Worm (Caenorhabditis elegans) whole organism, young adult: ENCODE data around the gene C10B5.1.
A peak's percentile ranks its signal among the peaks of the same experiment; 100 is the strongest.

Source experiments
- C17E4.6 ChIP-seq: fragments of 200-800 bp; sonication (Bioruptor generic); IDR thresholded peaks from 2 replicates; pipeline ENCODE4 v1.3.6; 2022; ENCODE audit warnings: missing genetic modification reagents, missing genetic modification characterization, missing compliant biosample characterization
- F23B12.7 ChIP-seq: sonication (generic microtip); optimal IDR thresholded peaks from 2 replicates; lab custom pipeline; 2017; ENCODE audit warnings: missing genetic modification characterization, mild to moderate bottlenecking, missing compliant biosample characterization, antibody characterized with exemption, moderate library complexity; ENCODE audit not compliant: insufficient read depth
- F49E8.2 ChIP-seq: sonication (generic microtip); optimal IDR thresholded peaks from 3 replicates; lab custom pipeline; 2017; ENCODE audit warnings: missing genetic modification characterization, mild to moderate bottlenecking, missing compliant biosample characterization, antibody characterized with exemption, moderate library complexity; ENCODE audit not compliant: insufficient read depth
- T26A5.8 ChIP-seq: sonication (generic microtip); optimal IDR thresholded peaks from 2 replicates; lab custom pipeline; 2016; ENCODE audit warnings: missing genetic modification characterization, missing compliant biosample characterization
- aptf-2 ChIP-seq: fragments of 200-800 bp; sonication (Bioruptor generic); conservative IDR thresholded peaks from 2 replicates; pipeline ENCODE4 v1.3.6; 2022; ENCODE audit warnings: missing genetic modification reagents, missing genetic modification characterization, missing compliant biosample characterization
- attf-3 ChIP-seq: fragments of 200-800 bp; sonication (Bioruptor generic); conservative IDR thresholded peaks from 2 replicates; pipeline ENCODE4 v1.3.6; 2022; ENCODE audit warnings: missing genetic modification reagents, missing genetic modification characterization, missing compliant biosample characterization
- bed-2 ChIP-seq: fragments of 200-800 bp; sonication (Bioruptor generic); IDR thresholded peaks from 2 replicates; pipeline ENCODE4 v1.3.6; 2022; ENCODE audit warnings: missing genetic modification reagents, missing genetic modification characterization, missing compliant biosample characterization
- ceh-27 ChIP-seq: fragments of 200-800 bp; sonication (Bioruptor generic); optimal IDR thresholded peaks from 2 replicates; lab custom pipeline; 2018; ENCODE audit warnings: mild to moderate bottlenecking, missing genetic modification characterization, moderate library complexity, missing compliant biosample characterization
- ceh-40 ChIP-seq: fragments of 200-800 bp; sonication (Bioruptor generic); IDR thresholded peaks from 2 replicates; pipeline ENCODE4 v1.3.6; 2022; ENCODE audit warnings: missing genetic modification characterization, missing compliant biosample characterization
- ceh-79 ChIP-seq: sonication (generic microtip); optimal IDR thresholded peaks from 2 replicates; lab custom pipeline; 2017; ENCODE audit warnings: mild to moderate bottlenecking, missing genetic modification characterization, missing compliant biosample characterization
- chd-7 ChIP-seq: sonication (generic microtip); optimal IDR thresholded peaks from 2 replicates; lab custom pipeline; 2016; ENCODE audit warnings: mild to moderate bottlenecking, missing genetic modification characterization, moderate library complexity, missing compliant biosample characterization
- dpl-1 ChIP-seq: fragments of 150-350 bp; optimal IDR thresholded peaks from 2 replicates; lab custom pipeline; 2014; ENCODE audit warnings: missing biosample characterization, missing genetic modification reagents, missing genetic modification characterization
- efl-1 ChIP-seq: fragments of 150-350 bp; optimal IDR thresholded peaks from 2 replicates; lab custom pipeline; 2014; ENCODE audit warnings: missing biosample characterization, missing genetic modification reagents, missing genetic modification characterization
- egl-44 ChIP-seq: fragments of 200-800 bp; sonication (Bioruptor generic); IDR thresholded peaks from 2 replicates; pipeline ENCODE4 v1.3.6; 2022; ENCODE audit warnings: missing genetic modification reagents, missing genetic modification characterization, missing compliant biosample characterization
- ekl-4 ChIP-seq: fragments of 200-800 bp; sonication (Bioruptor generic); IDR thresholded peaks from 2 replicates; pipeline ENCODE4 v1.3.6; 2022; ENCODE audit warnings: missing genetic modification reagents, missing genetic modification characterization, missing compliant biosample characterization
- gei-17 ChIP-seq: fragments of 200-800 bp; sonication (Bioruptor generic); optimal IDR thresholded peaks from 2 replicates; lab custom pipeline; 2018; ENCODE audit warnings: mild to moderate bottlenecking, missing genetic modification characterization, missing compliant biosample characterization
- him-1 ChIP-seq: sonication (generic microtip); optimal IDR thresholded peaks from 2 replicates; lab custom pipeline; 2016; ENCODE audit warnings: missing genotype, missing genetic modification reagents, missing genetic modification characterization, missing compliant biosample characterization
- hlh-26 ChIP-seq: fragments of 200-800 bp; sonication (Bioruptor generic); conservative IDR thresholded peaks from 2 replicates; pipeline ENCODE4 v1.3.6; 2022; ENCODE audit warnings: missing genetic modification reagents, missing genetic modification characterization, missing compliant biosample characterization
- hrde-1 ChIP-seq: sonication (generic microtip); optimal IDR thresholded peaks from 2 replicates; lab custom pipeline; 2016; ENCODE audit warnings: missing genetic modification characterization, mild to moderate bottlenecking, missing compliant biosample characterization, moderate library complexity, missing genotype, missing genetic modification reagents, borderline replicate concordance
- lin-35 ChIP-seq, 3 experiments: fragments of 150-350 bp in 2 of 3; sonication (generic microtip) in 1 of 3; optimal IDR thresholded peaks; 2 replicates each; lab custom pipeline; 2014 to 2018; ENCODE audit warnings: missing biosample characterization in 3 of 3, missing genetic modification characterization in 3 of 3, missing genetic modification reagents in 3 of 3
- lsl-1 ChIP-seq: fragments of 200-800 bp; sonication (Bioruptor generic); optimal IDR thresholded peaks from 2 replicates; lab custom pipeline; 2018; ENCODE audit warnings: mild to moderate bottlenecking, missing genetic modification characterization, moderate library complexity, missing compliant biosample characterization
- lsy-27 ChIP-seq: sonication (generic microtip); optimal IDR thresholded peaks from 2 replicates; lab custom pipeline; 2017; ENCODE audit warnings: missing genetic modification characterization, mild to moderate bottlenecking, missing compliant biosample characterization, antibody characterized with exemption, missing genotype, borderline replicate concordance; ENCODE audit not compliant: insufficient read depth
- madf-6 ChIP-seq: fragments of 200-800 bp; sonication (Bioruptor generic); IDR thresholded peaks from 2 replicates; pipeline ENCODE4 v1.3.6; 2022; ENCODE audit warnings: missing genetic modification reagents, missing genetic modification characterization, missing compliant biosample characterization
- madf-8 ChIP-seq: fragments of 200-800 bp; sonication (Bioruptor generic); conservative IDR thresholded peaks from 2 replicates; pipeline ENCODE4 v1.3.6; 2022; ENCODE audit warnings: missing genetic modification reagents, missing genetic modification characterization, missing compliant biosample characterization
- nfya-1 ChIP-seq: sonication (generic microtip); optimal IDR thresholded peaks from 2 replicates; lab custom pipeline; 2017; ENCODE audit warnings: antibody characterized with exemption, missing compliant biosample characterization, missing genetic modification characterization, borderline replicate concordance; ENCODE audit not compliant: insufficient read depth
- nfya-2 ChIP-seq: fragments of 200-800 bp; sonication (Bioruptor generic); IDR thresholded peaks from 2 replicates; pipeline ENCODE4 v1.3.6; 2022; ENCODE audit warnings: missing genetic modification reagents, missing genetic modification characterization, missing compliant biosample characterization
- nhr-27 ChIP-seq: fragments of 200-800 bp; sonication (Bioruptor generic); optimal IDR thresholded peaks from 2 replicates; lab custom pipeline; 2018; ENCODE audit warnings: mild to moderate bottlenecking, missing genetic modification characterization, moderate library complexity, missing compliant biosample characterization
- nhr-80 ChIP-seq: sonication (generic microtip); optimal IDR thresholded peaks from 2 replicates; lab custom pipeline; 2016; ENCODE audit warnings: missing genetic modification characterization, missing compliant biosample characterization
- repo-1 ChIP-seq: sonication (generic microtip); optimal IDR thresholded peaks from 2 replicates; lab custom pipeline; 2017; ENCODE audit warnings: mild to moderate bottlenecking, missing genetic modification characterization, missing compliant biosample characterization
- sdz-38 ChIP-seq: sonication (generic microtip); optimal IDR thresholded peaks from 2 replicates; lab custom pipeline; 2016; ENCODE audit warnings: missing genotype, missing genetic modification characterization, missing compliant biosample characterization
- sea-2 ChIP-seq: fragments of 200-800 bp; sonication (Bioruptor generic); IDR thresholded peaks from 2 replicates; pipeline ENCODE4 v1.3.6; 2022; ENCODE audit warnings: missing genetic modification characterization, missing compliant biosample characterization
- unc-62 ChIP-seq: fragments of 150-350 bp; optimal IDR thresholded peaks from 2 replicates; lab custom pipeline; 2014; ENCODE audit warnings: missing biosample characterization, missing genetic modification reagents, missing genetic modification characterization
- xnd-1 ChIP-seq: sonication (generic microtip); optimal IDR thresholded peaks from 2 replicates; lab custom pipeline; 2016; ENCODE audit warnings: missing genotype, missing genetic modification reagents, missing genetic modification characterization, missing compliant biosample characterization
- zfh-2 ChIP-seq: fragments of 200-800 bp; sonication (Bioruptor generic); conservative IDR thresholded peaks from 2 replicates; pipeline ENCODE4 v1.3.6; 2022; ENCODE audit warnings: missing genetic modification reagents, missing genetic modification characterization, missing compliant biosample characterization
- ztf-6 ChIP-seq: fragments of 200-800 bp; sonication (Bioruptor generic); IDR thresholded peaks from 2 replicates; pipeline ENCODE4 v1.3.6; 2022; ENCODE audit warnings: missing genetic modification reagents, missing genetic modification characterization, missing compliant biosample characterization

The C10B5.1 gene

DNA sequence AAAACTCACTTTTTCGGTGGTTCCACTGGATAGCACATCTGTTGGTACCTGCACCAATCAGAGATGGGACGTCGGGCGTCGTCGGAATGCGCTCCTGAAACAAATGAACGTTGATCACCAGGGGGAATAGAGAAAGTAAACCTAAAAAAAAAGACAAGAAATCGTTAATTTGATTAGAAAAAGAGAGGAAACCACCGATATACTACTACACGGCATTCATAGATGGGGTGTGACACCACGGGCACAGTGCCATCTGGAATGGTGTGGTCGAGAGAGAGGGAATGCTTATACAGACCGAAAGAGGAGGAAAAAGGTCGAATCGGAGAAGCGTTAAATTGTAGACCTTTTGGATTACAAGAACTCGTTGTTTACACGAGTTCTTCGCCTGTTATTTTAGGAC lies 7.0 kb downstream of the C10B5.1 start, which contains the start of gene C10B5.3:
TSS of gene C10B5.3 (minus strand) at position 101 of the 400 bp plus-strand sequence.
- TF ChIP-seq F23B12.7 (tag; lab: Kevin White, UChicago) (no peak), him-1 (tag; lab: Kevin White, UChicago) (no peak), ceh-40 (no peak), T26A5.8 (tag; lab: Kevin White, UChicago) (no peak), sea-2 (GFP tag; lab: Robert Waterston, UW) (no peak), attf-3 (no peak), sdz-38 (tag; lab: Kevin White, UChicago) (no peak), unc-62 (GFP tag; lab: Kevin White, UChicago) (no peak), madf-8 (GFP tag; lab: Robert Waterston, UW) (no peak)

DNA sequence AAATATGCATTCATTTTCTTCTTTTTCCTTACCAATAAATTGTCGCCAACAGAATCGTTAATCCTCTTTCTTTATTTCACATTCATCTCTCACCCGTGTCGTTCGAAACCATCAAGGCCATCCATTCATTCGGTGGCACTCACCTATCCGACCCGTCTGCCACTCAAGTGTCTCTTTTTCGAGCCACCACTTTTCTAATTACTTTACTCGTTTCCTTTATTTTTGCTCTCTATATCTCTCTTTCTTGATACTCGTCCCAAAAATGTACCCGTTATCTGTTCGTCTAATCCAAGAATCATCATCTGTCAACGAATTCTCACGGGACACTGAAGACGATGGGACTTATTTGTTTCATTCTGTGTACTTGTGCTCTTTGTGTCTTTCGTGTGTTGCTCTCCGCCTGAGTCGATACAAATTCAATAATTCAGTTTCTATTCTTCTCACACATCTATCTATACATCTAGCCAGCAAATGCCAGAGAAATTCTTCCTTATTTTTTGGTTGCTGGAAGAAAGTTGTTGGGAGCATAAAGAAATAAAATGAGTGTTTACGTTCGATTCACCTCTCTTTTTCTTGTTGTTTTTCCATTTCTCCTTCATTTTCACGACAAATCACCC lies 11.7 kb downstream of the C10B5.1 start:
- TF ChIP-seq ztf-6 = no peak
- TF ChIP-seq dpl-1 = no peak
- no peak for TF ChIP-seq egl-44 (GFP tag; lab: Robert Waterston, UW)
- TF ChIP-seq efl-1 (GFP tag; lab: Kevin White, UChicago) = no peak
- TF ChIP-seq hrde-1 = no peak
- no peak for TF ChIP-seq xnd-1 (tag; lab: Kevin White, UChicago)
- no peak for TF ChIP-seq aptf-2 (GFP tag; lab: Robert Waterston, UW)
- TF ChIP-seq chd-7 (tag; lab: Kevin White, UChicago) = no peak
- no peak for TF ChIP-seq bed-2 (GFP tag; lab: Robert Waterston, UW)
- no peak for TF ChIP-seq ceh-27 (GFP tag; lab: Kevin White, UChicago)
- no peak for TF ChIP-seq nfya-1 (tag; lab: Kevin White, UChicago)
- TF ChIP-seq lsl-1 = no peak
- no peak for TF ChIP-seq nhr-80 (tag; lab: Kevin White, UChicago)
- TF ChIP-seq zfh-2 (GFP tag; lab: Robert Waterston, UW) = no peak

- TF ChIP-seq lin-35 (GFP tag; optimal IDR thresholded peaks at IDR 0.05; lab: Kevin White, UChicago) (no peak), ceh-40 (no peak), repo-1 (no peak), him-1 (tag; lab: Kevin White, UChicago) (no peak), egl-44 (GFP tag; lab: Robert Waterston, UW) (0 out of 2 replicates have a peak, but pooled peaks have one; percentile 14), ekl-4 (GFP tag; lab: Robert Waterston, UW) (no peak)
Observed at ce11 chrV:8594105-8594964, 13.3 kb downstream of the C10B5.1 start, which contains the start of gene tag-196. Gene tag-196 (plus strand): TSS chrV:8594914.

DNA sequence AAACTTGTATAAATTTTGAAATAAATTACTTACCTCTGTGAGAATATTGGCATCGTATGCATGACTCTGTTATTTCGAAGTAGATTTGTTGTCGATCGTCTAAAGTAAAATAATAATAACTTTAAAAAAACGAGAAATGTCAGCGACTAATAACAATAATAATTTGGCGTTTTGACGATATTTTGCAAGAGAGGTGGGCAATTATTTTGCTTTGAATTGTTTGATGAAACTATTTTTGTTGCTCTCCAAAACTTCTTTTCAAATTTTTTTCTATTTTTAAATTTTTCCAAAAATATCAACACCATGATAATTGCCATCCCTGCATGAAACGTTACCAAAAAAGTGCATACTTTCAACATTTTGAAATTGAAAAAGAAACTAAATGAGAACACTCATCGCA lies 18.1 kb downstream of the C10B5.1 start, which contains the start of gene F41E6.7:
TSS of gene F41E6.7 (minus strand) at position 101 of the 400 bp plus-strand sequence.
- TF ChIP-seq chd-7 (tag; lab: Kevin White, UChicago) (no peak), C17E4.6 (GFP tag; lab: Robert Waterston, UW) (no peak), F49E8.2 (tag; lab: Kevin White, UChicago) (no peak), hlh-26 (no peak), nfya-2 (GFP tag; lab: Robert Waterston, UW) (no peak), ceh-79 (tag; lab: Kevin White, UChicago) (no peak), lsy-27 (no peak), gei-17 (GFP tag; lab: Kevin White, UChicago) (no peak), nhr-27 (tag; lab: Kevin White, UChicago) (no peak), madf-6 (no peak)
